Worm (Caenorhabditis elegans) whole organism, young adult: Measurements from ENCODE around the gene K02A2.1.

Experiments
- F23B12.7 ChIP-seq: sonication (generic microtip); optimal IDR thresholded peaks from 2 replicates; lab custom pipeline; 2017; ENCODE audit warnings: missing genetic modification characterization, mild to moderate bottlenecking, missing compliant biosample characterization, antibody characterized with exemption, moderate library complexity; ENCODE audit not compliant: insufficient read depth
- F39B2.1 ChIP-seq: fragments of 200-800 bp; sonication (Bioruptor generic); IDR thresholded peaks from 2 replicates; pipeline ENCODE4 v1.3.6; 2022; ENCODE audit warnings: missing genetic modification reagents, missing genetic modification characterization, missing compliant biosample characterization
- ceh-27 ChIP-seq: fragments of 200-800 bp; sonication (Bioruptor generic); optimal IDR thresholded peaks from 2 replicates; lab custom pipeline; 2018; ENCODE audit warnings: mild to moderate bottlenecking, missing genetic modification characterization, moderate library complexity, missing compliant biosample characterization
- ceh-91 ChIP-seq: fragments of 200-800 bp; sonication (Bioruptor generic); IDR thresholded peaks from 2 replicates; pipeline ENCODE4 v1.3.6; 2022; ENCODE audit warnings: missing genetic modification reagents, missing genetic modification characterization, missing compliant biosample characterization
- him-1 ChIP-seq: sonication (generic microtip); optimal IDR thresholded peaks from 2 replicates; lab custom pipeline; 2016; ENCODE audit warnings: missing genotype, missing genetic modification reagents, missing genetic modification characterization, missing compliant biosample characterization
- lin-35 ChIP-seq, 3 experiments: fragments of 150-350 bp in 2 of 3; sonication (generic microtip) in 1 of 3; optimal IDR thresholded peaks; 2 replicates each; lab custom pipeline; 2014 to 2018; ENCODE audit warnings: missing biosample characterization in 3 of 3, missing genetic modification characterization in 3 of 3, missing genetic modification reagents in 3 of 3
- lsy-27 ChIP-seq: sonication (generic microtip); optimal IDR thresholded peaks from 2 replicates; lab custom pipeline; 2017; ENCODE audit warnings: missing genetic modification characterization, mild to moderate bottlenecking, missing compliant biosample characterization, antibody characterized with exemption, missing genotype, borderline replicate concordance; ENCODE audit not compliant: insufficient read depth
- snpc-4 ChIP-seq, 5 experiments: fragments of 150-350 bp in 1 of 5; sonication (generic microtip) in 4 of 5; optimal IDR thresholded peaks; 2 replicates each; lab custom pipeline; 2014 to 2018; ENCODE audit warnings: missing genetic modification characterization in 5 of 5, missing biosample characterization in 3 of 5, antibody characterized with exemption in 2 of 5, mild to moderate bottlenecking in 2 of 5, missing compliant biosample characterization in 2 of 5, missing genotype in 2 of 5, moderate library complexity in 2 of 5, missing genetic modification reagents in 1 of 5
- tbp1 ChIP-seq: fragments of 200-800 bp; sonication (Bioruptor generic); optimal IDR thresholded peaks from 2 replicates; lab custom pipeline; 2018; ENCODE audit warnings: mild to moderate bottlenecking, missing genetic modification characterization, missing compliant biosample characterization
- unc-62 ChIP-seq: fragments of 150-350 bp; optimal IDR thresholded peaks from 2 replicates; lab custom pipeline; 2014; ENCODE audit warnings: missing biosample characterization, missing genetic modification reagents, missing genetic modification characterization
- zfh-2 ChIP-seq: fragments of 200-800 bp; sonication (Bioruptor generic); conservative IDR thresholded peaks from 2 replicates; pipeline ENCODE4 v1.3.6; 2022; ENCODE audit warnings: missing genetic modification reagents, missing genetic modification characterization, missing compliant biosample characterization
- ztf-22 ChIP-seq: fragments of 200-800 bp; sonication (Bioruptor generic); optimal IDR thresholded peaks from 2 replicates; lab custom pipeline; 2018; ENCODE audit warnings: mild to moderate bottlenecking, missing genetic modification characterization, moderate library complexity, missing compliant biosample characterization

DNA sequence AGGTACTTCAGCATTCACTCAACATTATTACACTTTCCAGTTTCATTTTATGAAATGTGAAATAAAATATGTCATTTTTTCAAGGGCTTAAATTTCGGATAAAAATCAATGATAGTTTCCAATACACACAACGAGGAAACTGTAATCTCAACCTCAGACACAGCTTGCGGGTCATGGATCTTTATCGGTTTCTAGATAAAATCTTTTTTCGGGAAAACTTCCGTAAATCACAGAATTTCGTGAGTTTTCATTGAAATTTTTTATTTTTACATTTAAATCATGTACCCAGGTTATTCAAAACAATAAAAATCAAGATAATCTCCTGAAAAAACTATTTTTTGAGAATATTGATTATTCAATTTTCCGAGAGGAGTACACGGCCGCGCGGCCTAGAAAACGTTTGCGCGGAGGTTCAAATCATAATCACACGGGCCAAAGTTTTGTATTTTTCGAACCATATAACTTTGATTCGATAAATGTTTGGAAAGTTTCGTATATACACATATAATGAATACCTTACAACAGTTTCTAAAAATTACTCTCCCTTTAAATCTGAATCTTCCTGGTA is 37.7 kb upstream of the K02A2.1 start:
- no peak for TF ChIP-seq zfh-2 (GFP tag; lab: Robert Waterston, UW)
- no peak for TF ChIP-seq snpc-4 (GFP tag; optimal IDR thresholded peaks at IDR 0.05; lab: Kevin White, UChicago)
- TF ChIP-seq snpc-4 (tag; optimal IDR thresholded peaks at IDR 0.05; lab: Kevin White, UChicago), result peak in 2 of 4 experiments; percentile 8 to 18
- no peak for TF ChIP-seq ceh-27 (GFP tag; lab: Kevin White, UChicago)
- no peak for TF ChIP-seq unc-62 (GFP tag; lab: Kevin White, UChicago)
- no peak for TF ChIP-seq F23B12.7
- no peak for TF ChIP-seq tbp1 (GFP tag; lab: Kevin White, UChicago)
- TF ChIP-seq ceh-91 (GFP tag; lab: Robert Waterston, UW), result no peak
- no peak for TF ChIP-seq him-1 (tag; lab: Kevin White, UChicago)
- no peak for TF ChIP-seq lsy-27 (tag; lab: Kevin White, UChicago)
- no peak for TF ChIP-seq ztf-22 (GFP tag; lab: Kevin White, UChicago)
- no peak for TF ChIP-seq F39B2.1
- TF ChIP-seq lin-35 (GFP tag; optimal IDR thresholded peaks at IDR 0.05; lab: Kevin White, UChicago), result no peak
